Worm (Caenorhabditis elegans) whole organism, L1 larva: ENCODE data around the gene srh-178.

ENCODE experiments used
- F16B12.6 ChIP-seq: fragments of 150-350 bp; optimal IDR thresholded peaks from 2 replicates; lab custom pipeline; 2014; ENCODE audit warnings: missing biosample characterization, missing genetic modification characterization
- Y116A8C.19 ChIP-seq: sonication (generic microtip); optimal IDR thresholded peaks from 2 replicates; lab custom pipeline; 2016; ENCODE audit warnings: missing compliant biosample characterization, missing genetic modification characterization, borderline replicate concordance
- alr-1 ChIP-seq: fragments of 200-800 bp; sonication (Bioruptor generic); optimal IDR thresholded peaks from 2 replicates; lab custom pipeline; 2018; ENCODE audit warnings: borderline replicate concordance, mild to moderate bottlenecking, missing genetic modification characterization, missing compliant biosample characterization
- ama-1 ChIP-seq: fragments of 150-350 bp; optimal IDR thresholded peaks from 2 replicates; lab custom pipeline; 2014
- ceh-8 ChIP-seq: fragments of 200-800 bp; sonication (Bioruptor generic); optimal IDR thresholded peaks from 2 replicates; lab custom pipeline; 2018; ENCODE audit warnings: mild to moderate bottlenecking, missing genetic modification characterization, moderate library complexity, missing compliant biosample characterization
- ceh-82 ChIP-seq, 3 experiments: fragments of 150-350 bp in 1 of 3; sonication (generic microtip) in 2 of 3; optimal IDR thresholded peaks; 2 replicates each; lab custom pipeline; 2014 to 2017; ENCODE audit warnings: missing biosample characterization in 3 of 3, missing genetic modification characterization in 3 of 3
- ceh-88 ChIP-seq: fragments of 200-800 bp; sonication (Bioruptor generic); IDR thresholded peaks from 2 replicates; pipeline ENCODE4 v1.3.6; 2022; ENCODE audit warnings: missing genetic modification characterization, missing compliant biosample characterization
- dsc-1 ChIP-seq: sonication (generic microtip); optimal IDR thresholded peaks from 2 replicates; lab custom pipeline; 2016; ENCODE audit warnings: mild to moderate bottlenecking, missing genetic modification characterization, missing compliant biosample characterization
- efl-1 ChIP-seq, 4 experiments: fragments of 150-350 bp; optimal IDR thresholded peaks in 3 of 4; peaks in 1 of 4; 1 replicate in 1 of 4; 2 replicates in 3 of 4; lab custom pipeline; 2014; ENCODE audit warnings: missing biosample characterization in 2 of 4, missing genetic modification characterization in 2 of 4, missing genetic modification reagents in 2 of 4
- egl-27 ChIP-seq, 2 experiments: fragments of 150-350 bp in 1 of 2; sonication (generic microtip); optimal IDR thresholded peaks; 3 replicates each; lab custom pipeline; 2017 to 2018; ENCODE audit warnings: missing biosample characterization in 2 of 2, missing genetic modification characterization in 2 of 2, missing genetic modification reagents in 2 of 2
- fkh-10 ChIP-seq: sonication (generic microtip); optimal IDR thresholded peaks from 2 replicates; lab custom pipeline; 2017; ENCODE audit warnings: missing biosample characterization, missing genetic modification reagents, missing genetic modification characterization
- fkh-4 ChIP-seq: sonication (generic microtip); optimal IDR thresholded peaks from 2 replicates; lab custom pipeline; 2016; ENCODE audit warnings: missing compliant biosample characterization, missing genetic modification characterization, borderline replicate concordance
- fkh-8 ChIP-seq: sonication (generic microtip); optimal IDR thresholded peaks from 2 replicates; lab custom pipeline; 2016; ENCODE audit warnings: mild to moderate bottlenecking, missing genetic modification characterization, missing compliant biosample characterization
- isw-1 ChIP-seq: fragments of 200-800 bp; sonication (Bioruptor generic); IDR thresholded peaks from 2 replicates; pipeline ENCODE4 v1.3.6; 2022; ENCODE audit warnings: missing genetic modification characterization, missing compliant biosample characterization
- lin-13 ChIP-seq: fragments of 150-350 bp; optimal IDR thresholded peaks from 2 replicates; lab custom pipeline; 2014; ENCODE audit warnings: missing biosample characterization, missing genetic modification reagents, missing genetic modification characterization
- lin-14 ChIP-seq: fragments of 200-800 bp; sonication (Bioruptor generic); optimal IDR thresholded peaks from 2 replicates; lab custom pipeline; 2018; ENCODE audit warnings: mild to moderate bottlenecking, missing genetic modification characterization, moderate library complexity, missing compliant biosample characterization
- lin-15B ChIP-seq: fragments of 150-350 bp; sonication (generic microtip); optimal IDR thresholded peaks from 3 replicates; lab custom pipeline; 2014; ENCODE audit warnings: missing biosample characterization, missing genetic modification characterization
- lsy-2 ChIP-seq, 2 experiments: fragments of 150-350 bp; optimal IDR thresholded peaks; 2 replicates each; lab custom pipeline; 2014; ENCODE audit warnings: missing biosample characterization in 2 of 2, missing genetic modification characterization in 2 of 2
- mab-9 ChIP-seq: fragments of 200-800 bp; sonication (Bioruptor generic); IDR thresholded peaks from 2 replicates; pipeline ENCODE4 v1.3.6; 2022; ENCODE audit warnings: missing genetic modification reagents, missing genetic modification characterization, missing compliant biosample characterization
- mep-1 ChIP-seq: fragments of 150-350 bp; optimal IDR thresholded peaks from 2 replicates; lab custom pipeline; 2014; ENCODE audit warnings: missing biosample characterization, missing genetic modification characterization
- nhr-19 ChIP-seq: fragments of 200-800 bp; sonication (Bioruptor generic); conservative IDR thresholded peaks from 2 replicates; pipeline ENCODE4 v1.3.6; 2022; ENCODE audit warnings: missing genetic modification characterization, missing compliant biosample characterization
- nhr-47 ChIP-seq: sonication (generic microtip); optimal IDR thresholded peaks from 2 replicates; lab custom pipeline; 2016; ENCODE audit warnings: mild to moderate bottlenecking, missing genetic modification characterization, moderate library complexity, missing compliant biosample characterization
- nhr-71 ChIP-seq: sonication (generic microtip); optimal IDR thresholded peaks from 2 replicates; lab custom pipeline; 2016; ENCODE audit warnings: mild to moderate bottlenecking, missing genetic modification characterization, moderate library complexity, missing compliant biosample characterization
- nhr-77 ChIP-seq: fragments of 150-350 bp; optimal IDR thresholded peaks from 2 replicates; lab custom pipeline; 2014; ENCODE audit warnings: missing biosample characterization, missing genetic modification characterization
- nhr-84 ChIP-seq: sonication (generic microtip); optimal IDR thresholded peaks from 2 replicates; lab custom pipeline; 2017; ENCODE audit warnings: missing biosample characterization, missing genetic modification characterization
- skn-1 ChIP-seq: fragments of 150-350 bp; optimal IDR thresholded peaks from 2 replicates; lab custom pipeline; 2014; ENCODE audit warnings: missing biosample characterization, missing genetic modification characterization
- snpc-4 ChIP-seq: fragments of 150-350 bp; optimal IDR thresholded peaks from 2 replicates; lab custom pipeline; 2014; ENCODE audit warnings: missing biosample characterization, missing genetic modification characterization
- snu-23 ChIP-seq: sonication (generic microtip); optimal IDR thresholded peaks from 2 replicates; lab custom pipeline; 2016; ENCODE audit warnings: missing genetic modification characterization, missing compliant biosample characterization
- sptf-1 ChIP-seq: fragments of 150-350 bp; optimal IDR thresholded peaks from 2 replicates; lab custom pipeline; 2014; ENCODE audit warnings: missing biosample characterization, missing genetic modification characterization
- swsn-7 ChIP-seq: sonication (generic microtip); optimal IDR thresholded peaks from 2 replicates; lab custom pipeline; 2016; ENCODE audit warnings: missing genetic modification characterization, missing compliant biosample characterization
- unc-130 ChIP-seq: fragments of 150-350 bp; optimal IDR thresholded peaks from 2 replicates; lab custom pipeline; 2017; ENCODE audit warnings: missing biosample characterization, missing genetic modification characterization, inconsistent platforms
- unc-30 ChIP-seq: sonication (generic microtip); optimal IDR thresholded peaks from 2 replicates; lab custom pipeline; 2017; ENCODE audit warnings: missing biosample characterization, missing genetic modification characterization
- unc-86 ChIP-seq: sonication (generic microtip); optimal IDR thresholded peaks from 2 replicates; lab custom pipeline; 2016; ENCODE audit warnings: missing genetic modification characterization, missing compliant biosample characterization
- zag-1 ChIP-seq: fragments of 150-350 bp; optimal IDR thresholded peaks from 2 replicates; lab custom pipeline; 2014; ENCODE audit warnings: missing biosample characterization, missing genetic modification characterization

Gene srh-178

DNA sequence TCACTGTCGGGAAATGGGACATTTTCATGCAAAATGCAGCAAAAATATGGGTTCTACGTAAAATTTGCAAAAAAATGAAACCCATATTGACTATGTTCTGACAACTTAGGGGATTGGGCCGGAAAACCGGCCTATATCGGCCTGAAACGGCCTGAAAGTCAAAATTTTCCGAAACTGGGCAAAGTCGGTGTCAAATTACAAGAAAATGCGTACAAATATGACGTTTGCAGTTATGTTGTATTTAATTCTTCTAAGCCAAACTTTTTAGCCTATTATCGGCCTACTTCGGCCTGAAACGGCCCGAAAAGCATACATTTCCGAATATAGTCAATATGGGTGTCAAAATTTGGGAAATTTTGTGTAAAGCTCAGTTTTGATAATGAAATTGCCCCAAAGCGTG lies 31.7 kb upstream of the srh-178 start:
- no peak for TF ChIP-seq ama-1 (lab: Kevin White, UChicago)
- no peak for TF ChIP-seq efl-1 (optimal IDR thresholded peaks at IDR 0.05; lab: Kevin White, UChicago)
- peak in 1 of 2 experiments; percentile 69 for TF ChIP-seq efl-1 (GFP tag; optimal IDR thresholded peaks at IDR 0.05 in 1 of 2; lab: Kevin White, UChicago)

DNA sequence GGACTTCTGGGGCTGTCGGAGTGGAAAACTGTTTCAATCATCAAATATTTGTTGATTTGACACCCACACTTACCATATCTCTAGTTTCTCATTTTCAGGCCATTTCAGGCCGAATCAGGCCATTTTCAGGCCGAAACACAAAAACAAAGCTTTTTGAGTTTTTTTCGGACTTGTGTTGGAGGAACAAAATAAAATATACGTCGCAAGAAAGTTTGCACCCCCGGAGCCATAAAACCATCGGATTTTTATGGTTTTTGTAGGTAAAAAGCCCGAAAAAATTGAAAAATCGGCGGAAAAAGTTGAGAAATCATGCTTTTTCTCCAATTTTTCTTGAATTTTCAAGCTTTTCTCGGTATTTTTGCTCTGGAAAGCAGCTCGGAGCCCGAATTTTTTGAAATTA lies 28.4 kb upstream of the srh-178 start, which contains the start of gene Y51A2D.1:
Gene Y51A2D.1, plus strand, starts transcription at position 301 of the 400 bp plus-strand sequence.
- TF ChIP-seq alr-1 (no peak), fkh-4 (tag; lab: Kevin White, UChicago) (no peak), nhr-47 (tag; lab: Kevin White, UChicago) (no peak), lin-13 (GFP tag; lab: Kevin White, UChicago) (no peak), nhr-19 (GFP tag; lab: Robert Waterston, UW) (no peak), ama-1 (lab: Kevin White, UChicago) (no peak), ceh-82 (tag; optimal IDR thresholded peaks at IDR 0.05; lab: Kevin White, UChicago) (no peak)

DNA sequence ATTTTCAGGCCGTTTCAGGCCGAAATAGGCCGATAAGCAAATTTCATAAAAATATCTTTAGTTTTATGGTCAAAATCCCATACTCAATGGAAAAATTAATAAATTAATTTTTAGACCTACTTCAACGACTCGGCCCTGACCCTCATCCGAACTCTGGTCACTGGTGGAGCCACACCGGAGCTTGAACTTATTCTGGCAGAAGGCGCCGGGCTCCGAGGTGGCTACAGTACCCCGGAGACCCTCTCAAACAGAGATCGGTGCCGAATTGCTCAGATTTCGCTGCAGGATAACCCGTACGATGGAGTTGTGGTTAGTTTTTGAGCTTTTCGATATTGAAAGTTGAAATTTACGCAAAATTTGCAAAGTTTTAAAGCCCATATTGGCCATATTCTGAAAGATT lies 26.6 kb upstream of the srh-178 start:
- no peak for TF ChIP-seq mab-9 (GFP tag; lab: Robert Waterston, UW)
- TF ChIP-seq lsy-2 (tag; optimal IDR thresholded peaks at IDR 0.05; lab: Kevin White, UChicago), result no peak
- no peak for TF ChIP-seq nhr-84 (tag; lab: Kevin White, UChicago)
- no peak for TF ChIP-seq sptf-1 (tag; lab: Kevin White, UChicago)
- no peak for TF ChIP-seq ama-1 (lab: Kevin White, UChicago)

DNA sequence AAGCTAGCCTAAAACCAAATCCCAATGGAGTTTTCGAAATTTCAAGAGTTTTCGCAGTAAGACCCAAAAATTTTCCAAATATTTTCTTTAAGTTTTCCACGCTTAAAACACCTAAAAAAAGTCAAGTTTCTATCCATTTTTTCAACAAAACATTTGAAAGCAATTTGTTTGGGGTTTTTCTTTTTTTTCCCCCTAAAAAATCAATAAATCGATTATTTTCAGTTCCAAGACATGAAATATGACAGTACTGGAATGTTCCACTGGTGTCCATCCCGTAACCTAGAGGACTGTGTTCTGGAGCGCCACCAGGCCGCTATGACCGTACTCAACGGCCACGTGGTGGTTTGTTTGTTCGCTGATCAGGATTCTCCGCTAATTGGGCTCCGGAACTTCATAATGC lies 24.5 kb upstream of the srh-178 start:
- TF ChIP-seq lin-14 (GFP tag; lab: Kevin White, UChicago), result no peak
- no peak for TF ChIP-seq swsn-7
- TF ChIP-seq, all 84 proteins: peak for 0

DNA sequence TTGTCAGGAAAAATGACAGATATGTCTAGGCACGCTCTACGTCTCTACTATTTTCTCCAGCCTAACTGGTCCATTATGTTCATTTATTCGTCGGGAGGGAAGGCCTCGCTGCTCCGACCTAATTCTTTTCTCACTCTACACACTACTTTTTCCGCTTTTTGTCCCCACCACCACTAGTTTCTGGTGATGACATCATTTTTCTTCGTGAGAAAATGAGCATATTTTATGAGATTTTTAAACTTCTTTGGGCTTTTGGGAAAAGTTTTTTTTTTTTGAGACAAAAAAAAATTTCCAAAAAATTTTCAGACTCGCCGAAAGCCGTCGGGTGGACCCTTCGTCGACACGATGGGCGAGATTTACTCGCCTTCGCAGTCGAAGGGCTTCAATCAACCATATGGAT lies 11.8 kb upstream of the srh-178 start, which contains the start of gene slo-1:
Gene slo-1, plus strand, starts transcription at position 301 of the 400 bp plus-strand sequence.
- peak; percentile 48 for TF ChIP-seq lin-14 (GFP tag; lab: Kevin White, UChicago)
- TF ChIP-seq ceh-88 (GFP tag; lab: Robert Waterston, UW), result no peak

DNA sequence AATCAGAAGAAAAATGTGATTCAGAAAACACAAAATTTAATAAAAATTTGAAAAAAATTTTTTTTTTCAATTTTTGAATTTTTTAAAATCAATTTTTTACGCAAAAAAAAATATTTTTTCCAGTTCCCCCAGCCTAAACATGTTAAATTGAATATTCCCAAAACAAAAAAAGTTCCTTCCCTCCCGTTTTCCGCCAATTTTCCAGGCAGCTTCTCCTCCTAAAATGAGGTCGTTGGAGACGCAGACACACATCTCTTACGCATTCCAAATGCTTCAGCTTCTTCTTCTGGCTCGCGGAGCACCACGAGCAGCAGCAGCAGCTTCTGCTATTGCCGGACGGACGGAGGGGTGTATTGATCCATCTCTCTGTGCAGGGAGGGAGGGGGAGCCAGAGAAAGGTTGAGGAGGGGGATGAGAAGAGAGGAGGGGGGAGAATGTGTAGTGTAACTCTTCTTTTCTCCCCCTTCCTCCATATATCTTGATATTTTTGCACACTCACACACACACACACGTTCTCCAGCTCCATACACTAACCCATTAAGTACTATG lies 10.2 kb upstream of the srh-178 start:
- TF ChIP-seq nhr-47 (tag; lab: Kevin White, UChicago) (peak; percentile 26), nhr-71 (tag; lab: Kevin White, UChicago) (peak; percentile 38), skn-1 (tag; lab: Kevin White, UChicago) (peak; percentile 15), fkh-10 (GFP tag; lab: Kevin White, UChicago) (peak; percentile 63), fkh-8 (tag; lab: Kevin White, UChicago) (peak; percentile 65), egl-27 (tag; optimal IDR thresholded peaks at IDR 0.05; lab: Kevin White, UChicago) (no peak), dsc-1 (tag; lab: Kevin White, UChicago) (peak; percentile 9), ceh-8 (GFP tag; lab: Kevin White, UChicago) (peak; percentile 5), ceh-82 (tag; optimal IDR thresholded peaks at IDR 0.05; lab: Kevin White, UChicago) (peak in 2 of 3 experiments; percentile 35 to 68), unc-30 (no peak), efl-1 (optimal IDR thresholded peaks at IDR 0.05; lab: Kevin White, UChicago) (peak; percentile 22 to 32), efl-1 (GFP tag; optimal IDR thresholded peaks at IDR 0.05 in 1 of 2; lab: Kevin White, UChicago) (no peak), snu-23 (GFP tag; lab: Kevin White, UChicago) (peak; percentile 2), zag-1 (tag; lab: Kevin White, UChicago) (no peak), snpc-4 (peak; percentile 23), unc-86 (tag; lab: Kevin White, UChicago) (peak; percentile 8), mep-1 (tag; lab: Kevin White, UChicago) (peak; percentile 12), lin-14 (GFP tag; lab: Kevin White, UChicago) (peak; percentile 89), nhr-77 (tag; lab: Kevin White, UChicago) (no peak), Y116A8C.19 (tag; lab: Kevin White, UChicago) (no peak), isw-1 (GFP tag; lab: Robert Waterston, UW) (0 out of 2 replicates have a peak, but pooled peaks have one; percentile 14), lin-15B (tag; lab: Kevin White, UChicago) (peak; percentile 3), swsn-7 (peak; percentile 9), unc-130 (no peak), lsy-2 (tag; optimal IDR thresholded peaks at IDR 0.05; lab: Kevin White, UChicago) (peak in 1 of 2 experiments; percentile 46), F16B12.6 (tag; lab: Kevin White, UChicago) (peak; percentile 20), sptf-1 (tag; lab: Kevin White, UChicago) (no peak)
